Worm (Caenorhabditis elegans) whole organism, early embryonic: ENCODE results near the gene sdz-9.

ENCODE experiments used
- aly-1 ChIP-seq: sonication (generic microtip); optimal IDR thresholded peaks from 2 replicates; lab custom pipeline; 2016; ENCODE audit warnings: missing genetic modification characterization, missing compliant biosample characterization
- pes-1 ChIP-seq: fragments of 200-800 bp; sonication (Bioruptor generic); IDR thresholded peaks from 2 replicates; pipeline ENCODE4 v1.3.6; 2022; ENCODE audit warnings: missing genetic modification reagents, missing genetic modification characterization, missing compliant biosample characterization
- scrt-1 ChIP-seq: fragments of 200-800 bp; sonication (Bioruptor generic); IDR thresholded peaks from 2 replicates; pipeline ENCODE4 v1.3.6; 2022; ENCODE audit warnings: missing genetic modification characterization, missing compliant biosample characterization
- tra-4 ChIP-seq: sonication (generic microtip); optimal IDR thresholded peaks from 2 replicates; lab custom pipeline; 2017; ENCODE audit warnings: missing genetic modification characterization, missing compliant biosample characterization

- TF ChIP-seq scrt-1 (GFP tag; lab: Robert Waterston, UW) (no peak), aly-1 (tag; lab: Kevin White, UChicago) (no peak), pes-1 (GFP tag; lab: Robert Waterston, UW) (no peak), tra-4 (tag; lab: Kevin White, UChicago) (no peak)
Measured at ce11 chrII:2815017-2815416, 41.6 kb upstream of the sdz-9 start.
